Fruit fly (Drosophila melanogaster) whole organism, prepupa: ENCODE measurements around the gene CG16985.
A peak's percentile ranks its signal among the peaks of the same experiment; 100 is the strongest.

ENCODE experiments used
- Blimp-1 ChIP-seq: fragments of 200-800 bp; sonication (Bioruptor generic); optimal IDR thresholded peaks from 3 replicates; lab custom pipeline; 2017; ENCODE audit warnings: missing biosample characterization, missing genetic modification characterization, mild to moderate bottlenecking, moderate library complexity, missing genetic modification reagents
- CG10631 ChIP-seq: fragments of 200-800 bp; sonication (Bioruptor generic); optimal IDR thresholded peaks from 2 replicates; lab custom pipeline; 2016; ENCODE audit warnings: missing biosample characterization, missing genetic modification characterization
- CG10669 ChIP-seq: fragments of 200-800 bp; sonication (Bioruptor generic); optimal IDR thresholded peaks from 3 replicates; lab custom pipeline; 2018; ENCODE audit warnings: missing biosample characterization, mild to moderate bottlenecking, missing genetic modification characterization, moderate library complexity
- CG11294 ChIP-seq: fragments of 200-800 bp; sonication (Bioruptor generic); IDR thresholded peaks from 2 replicates; pipeline ENCODE4 v1.3.6; 2022; ENCODE audit warnings: missing biosample characterization, missing genetic modification characterization
- CG11762 ChIP-seq: fragments of 200-800 bp; sonication (Bioruptor generic); optimal IDR thresholded peaks from 3 replicates; lab custom pipeline; 2016; ENCODE audit warnings: missing biosample characterization, missing genetic modification characterization; ENCODE audit not compliant: insufficient read depth
- CG15336 ChIP-seq: fragments of 200-800 bp; sonication (Bioruptor generic); IDR thresholded peaks from 2 replicates; pipeline ENCODE4 v1.3.6; 2022; ENCODE audit warnings: missing biosample characterization, missing genetic modification characterization
- CG1621 ChIP-seq: fragments of 200-800 bp; sonication (Bioruptor generic); optimal IDR thresholded peaks from 3 replicates; lab custom pipeline; 2018; ENCODE audit warnings: missing biosample characterization, mild to moderate bottlenecking, missing genetic modification characterization
- CG16779 ChIP-seq: fragments of 200-800 bp; sonication (Bioruptor generic); optimal IDR thresholded peaks from 3 replicates; lab custom pipeline; 2017; ENCODE audit warnings: missing biosample characterization, mild to moderate bottlenecking, missing genetic modification characterization
- CG3032 ChIP-seq: fragments of 200-800 bp; optimal IDR thresholded peaks from 2 replicates; lab custom pipeline; 2019; ENCODE audit warnings: missing biosample characterization, mild to moderate bottlenecking, missing genetic modification characterization, moderate library complexity
- CG31627 ChIP-seq: fragments of 200-800 bp; sonication (Bioruptor generic); optimal IDR thresholded peaks from 3 replicates; lab custom pipeline; 2016; ENCODE audit warnings: missing biosample characterization, missing genetic modification characterization
- CG32006 ChIP-seq: fragments of 200-800 bp; sonication (Bioruptor generic); optimal IDR thresholded peaks from 3 replicates; lab custom pipeline; 2017; ENCODE audit warnings: missing biosample characterization, mild to moderate bottlenecking, missing genetic modification characterization
- CG4318 ChIP-seq: fragments of 200-800 bp; sonication (Bioruptor generic); optimal IDR thresholded peaks from 3 replicates; lab custom pipeline; 2017; ENCODE audit warnings: missing biosample characterization, mild to moderate bottlenecking, missing genetic modification characterization
- CG6163 ChIP-seq: fragments of 200-800 bp; sonication (Bioruptor generic); IDR thresholded peaks from 3 replicates; pipeline ENCODE4 v1.3.6; 2022; ENCODE audit warnings: missing biosample characterization, missing genetic modification characterization
- CG6276 ChIP-seq: fragments of 200-800 bp; sonication (Bioruptor generic); optimal IDR thresholded peaks from 2 replicates; lab custom pipeline; 2017; ENCODE audit warnings: missing biosample characterization, mild to moderate bottlenecking, missing genetic modification characterization
- CG6808 ChIP-seq: fragments of 200-800 bp; sonication (Bioruptor generic); optimal IDR thresholded peaks from 3 replicates; lab custom pipeline; 2017; ENCODE audit warnings: missing biosample characterization, missing genetic modification characterization, mild to moderate bottlenecking, moderate library complexity, missing genetic modification reagents
- CG6854 ChIP-seq: fragments of 200-800 bp; sonication (Bioruptor generic); optimal IDR thresholded peaks from 2 replicates; lab custom pipeline; 2017; ENCODE audit warnings: missing biosample characterization, mild to moderate bottlenecking, missing genetic modification characterization
- CG7368 ChIP-seq: fragments of 200-800 bp; sonication (Bioruptor generic); optimal IDR thresholded peaks from 3 replicates; lab custom pipeline; 2016; ENCODE audit warnings: missing biosample characterization, missing genetic modification characterization
- CG8119 ChIP-seq: fragments of 200-800 bp; sonication (Bioruptor generic); IDR thresholded peaks from 3 replicates; pipeline ENCODE4 v1.3.6; 2022; ENCODE audit warnings: missing biosample characterization, missing genetic modification characterization
- CG8632 ChIP-seq: fragments of 200-800 bp; sonication (Bioruptor generic); optimal IDR thresholded peaks from 3 replicates; lab custom pipeline; 2016; ENCODE audit warnings: missing biosample characterization, missing genetic modification characterization
- CG9139 ChIP-seq: fragments of 200-800 bp; sonication (Bioruptor generic); optimal IDR thresholded peaks from 3 replicates; lab custom pipeline; 2017; ENCODE audit warnings: missing biosample characterization, mild to moderate bottlenecking, missing genetic modification characterization
- Eip75B ChIP-seq: fragments of 200-800 bp; sonication (Bioruptor generic); optimal IDR thresholded peaks from 3 replicates; lab custom pipeline; 2016; ENCODE audit warnings: missing biosample characterization, missing genetic modification characterization
- Eip78C ChIP-seq: fragments of 200-800 bp; sonication (Bioruptor generic); peaks from one replicate; lab custom pipeline; 2016; ENCODE audit warnings: missing biosample characterization, missing genetic modification characterization
- Eip93F ChIP-seq: fragments of 200-800 bp; sonication (Bioruptor generic); optimal IDR thresholded peaks from 2 replicates; lab custom pipeline; 2016; ENCODE audit warnings: missing biosample characterization, mild to moderate bottlenecking, missing genetic modification characterization
- Ets21C ChIP-seq: fragments of 200-800 bp; sonication (Bioruptor generic); optimal IDR thresholded peaks from 3 replicates; lab custom pipeline; 2016; ENCODE audit warnings: missing biosample characterization, missing genetic modification characterization
- Ets96B ChIP-seq: fragments of 200-800 bp; optimal IDR thresholded peaks from 2 replicates; lab custom pipeline; 2019; ENCODE audit warnings: missing biosample characterization, mild to moderate bottlenecking, missing genetic modification characterization, moderate library complexity
- Hr39 ChIP-seq: fragments of 200-800 bp; sonication (Bioruptor generic); optimal IDR thresholded peaks from 2 replicates; lab custom pipeline; 2016; ENCODE audit warnings: missing biosample characterization, missing genetic modification characterization
- Hr4 ChIP-seq: fragments of 200-800 bp; sonication (Bioruptor generic); optimal IDR thresholded peaks from 3 replicates; lab custom pipeline; 2016; ENCODE audit warnings: missing biosample characterization, missing genetic modification characterization
- Lpt ChIP-seq: fragments of 200-800 bp; sonication (Bioruptor generic); optimal IDR thresholded peaks from 3 replicates; lab custom pipeline; 2016; ENCODE audit warnings: missing biosample characterization, missing genetic modification characterization
- Met ChIP-seq: fragments of 200-800 bp; sonication (Bioruptor generic); optimal IDR thresholded peaks from 3 replicates; lab custom pipeline; 2016; ENCODE audit warnings: missing biosample characterization, missing genetic modification characterization
- OdsH ChIP-seq: fragments of 200-800 bp; sonication (Bioruptor generic); optimal IDR thresholded peaks from 3 replicates; lab custom pipeline; 2016; ENCODE audit warnings: missing biosample characterization, missing genetic modification characterization
- Smox ChIP-seq: fragments of 200-800 bp; sonication (Bioruptor generic); optimal IDR thresholded peaks from 3 replicates; lab custom pipeline; 2016; ENCODE audit warnings: missing biosample characterization, missing genetic modification characterization
- Sox15 ChIP-seq: fragments of 200-800 bp; sonication (Bioruptor generic); optimal IDR thresholded peaks from 3 replicates; lab custom pipeline; 2016; ENCODE audit warnings: missing biosample characterization, missing genetic modification characterization
- achi ChIP-seq: fragments of 200-800 bp; sonication (Bioruptor generic); optimal IDR thresholded peaks from 3 replicates; lab custom pipeline; 2016; ENCODE audit warnings: missing biosample characterization, missing genetic modification characterization
- cyc ChIP-seq: fragments of 200-800 bp; sonication (Bioruptor generic); optimal IDR thresholded peaks from 3 replicates; lab custom pipeline; 2016; ENCODE audit warnings: missing biosample characterization, missing genetic modification characterization
- dac ChIP-seq: fragments of 200-800 bp; sonication (Bioruptor generic); optimal IDR thresholded peaks from 2 replicates; lab custom pipeline; 2017; ENCODE audit warnings: missing biosample characterization, mild to moderate bottlenecking, missing genetic modification characterization
- dsx ChIP-seq: fragments of 200-800 bp; optimal IDR thresholded peaks from 3 replicates; lab custom pipeline; 2019; ENCODE audit warnings: missing biosample characterization, mild to moderate bottlenecking, missing genetic modification characterization, moderate library complexity; ENCODE audit not compliant: poor library complexity, severe bottlenecking
- eg ChIP-seq: fragments of 200-800 bp; sonication (Bioruptor generic); IDR thresholded peaks from 3 replicates; pipeline ENCODE4 v1.3.6; 2022; ENCODE audit warnings: missing biosample characterization, missing genetic modification characterization
- esn ChIP-seq: fragments of 200-800 bp; sonication (Bioruptor generic); optimal IDR thresholded peaks from 2 replicates; lab custom pipeline; 2016; ENCODE audit warnings: missing biosample characterization, mild to moderate bottlenecking, missing genetic modification characterization, moderate library complexity
- fkh ChIP-seq: fragments of 200-800 bp; sonication (Bioruptor generic); optimal IDR thresholded peaks from 3 replicates; lab custom pipeline; 2017; ENCODE audit warnings: missing biosample characterization, mild to moderate bottlenecking, missing genetic modification characterization, moderate library complexity
- lz ChIP-seq: fragments of 200-800 bp; sonication (Bioruptor generic); optimal IDR thresholded peaks from 3 replicates; lab custom pipeline; 2016; ENCODE audit warnings: missing biosample characterization, missing genetic modification characterization
- net ChIP-seq: fragments of 200-800 bp; sonication (Bioruptor generic); optimal IDR thresholded peaks from 3 replicates; lab custom pipeline; 2016; ENCODE audit warnings: missing biosample characterization, missing genetic modification characterization
- pdm3 ChIP-seq: fragments of 200-800 bp; sonication (Bioruptor generic); optimal IDR thresholded peaks from 3 replicates; lab custom pipeline; 2016; ENCODE audit warnings: missing biosample characterization, missing genetic modification characterization
- spab ChIP-seq: fragments of 200-800 bp; sonication (Bioruptor generic); optimal IDR thresholded peaks from 2 replicates; lab custom pipeline; 2017; ENCODE audit warnings: missing biosample characterization, mild to moderate bottlenecking, missing genetic modification characterization, missing genetic modification reagents
- ss ChIP-seq, 2 experiments: fragments of 200-800 bp; sonication (Bioruptor generic); optimal IDR thresholded peaks; 2 replicates in 1 of 2; 3 replicates in 1 of 2; lab custom pipeline; 2017 to 2018; ENCODE audit warnings: mild to moderate bottlenecking in 2 of 2, missing biosample characterization in 2 of 2, missing genetic modification characterization in 2 of 2, moderate library complexity in 1 of 2
- svp ChIP-seq: fragments of 200-800 bp; sonication (Bioruptor generic); peaks from one replicate; lab custom pipeline; 2016; ENCODE audit warnings: missing biosample characterization, missing genetic modification characterization
- topi ChIP-seq: fragments of 200-800 bp; sonication (Bioruptor generic); optimal IDR thresholded peaks from 3 replicates; lab custom pipeline; 2016; ENCODE audit warnings: missing biosample characterization, missing genetic modification characterization
- vri ChIP-seq: fragments of 200-800 bp; sonication (Bioruptor generic); optimal IDR thresholded peaks from 3 replicates; lab custom pipeline; 2016; ENCODE audit warnings: missing biosample characterization, mild to moderate bottlenecking, missing genetic modification characterization

The CG16985 gene

dm6 chr3L:2575240-2575639 is 23.9 kb upstream of the CG16985 start (continued):
- TF ChIP-seq Hr39 (peak; percentile 6), CG32006 (GFP tag; lab: Kevin White, UChicago) (peak; percentile 63), CG11294 (0 out of 2 replicates have a peak, but pooled peaks have one; percentile 6), CG10669 (GFP tag; lab: Kevin White, UChicago) (peak; percentile 21), Ets21C (GFP tag; lab: Kevin White, UChicago) (no peak), CG1621 (tag; lab: Kevin White, UChicago) (no peak), Hr4 (GFP tag; lab: Kevin White, UChicago) (peak; percentile 64), OdsH (GFP tag; lab: Kevin White, UChicago) (peak; percentile 32), fkh (peak; percentile 17), CG7368 (peak; percentile 44), CG9139 (no peak), Ets96B (peak; percentile 39), Blimp-1 (GFP tag; lab: Kevin White, UChicago) (no peak), CG4318 (GFP tag; lab: Kevin White, UChicago) (peak; percentile 10), dac (GFP tag; lab: Kevin White, UChicago) (no peak), Eip78C (GFP tag; lab: Kevin White, UChicago) (peak; percentile 86), CG3032 (tag; lab: Kevin White, UChicago) (peak; percentile 37), esn (GFP tag; lab: Kevin White, UChicago) (no peak), CG6854 (no peak), svp (GFP tag; lab: Kevin White, UChicago) (peak; percentile 45), dsx (GFP tag; lab: Kevin White, UChicago) (peak; percentile 14), Met (GFP tag; lab: Kevin White, UChicago) (no peak), Eip93F (no peak), CG8119 (peak; percentile 65), lz (GFP tag; lab: Kevin White, UChicago) (peak; percentile 11), topi (GFP tag; lab: Kevin White, UChicago) (peak; percentile 53), eg (peak; percentile 56), pdm3 (GFP tag; lab: Kevin White, UChicago) (peak; percentile 49), net (peak; percentile 39), CG6808 (GFP tag; lab: Kevin White, UChicago) (peak; percentile 19), Eip75B (GFP tag; lab: Kevin White, UChicago) (peak; percentile 29)

DNA sequence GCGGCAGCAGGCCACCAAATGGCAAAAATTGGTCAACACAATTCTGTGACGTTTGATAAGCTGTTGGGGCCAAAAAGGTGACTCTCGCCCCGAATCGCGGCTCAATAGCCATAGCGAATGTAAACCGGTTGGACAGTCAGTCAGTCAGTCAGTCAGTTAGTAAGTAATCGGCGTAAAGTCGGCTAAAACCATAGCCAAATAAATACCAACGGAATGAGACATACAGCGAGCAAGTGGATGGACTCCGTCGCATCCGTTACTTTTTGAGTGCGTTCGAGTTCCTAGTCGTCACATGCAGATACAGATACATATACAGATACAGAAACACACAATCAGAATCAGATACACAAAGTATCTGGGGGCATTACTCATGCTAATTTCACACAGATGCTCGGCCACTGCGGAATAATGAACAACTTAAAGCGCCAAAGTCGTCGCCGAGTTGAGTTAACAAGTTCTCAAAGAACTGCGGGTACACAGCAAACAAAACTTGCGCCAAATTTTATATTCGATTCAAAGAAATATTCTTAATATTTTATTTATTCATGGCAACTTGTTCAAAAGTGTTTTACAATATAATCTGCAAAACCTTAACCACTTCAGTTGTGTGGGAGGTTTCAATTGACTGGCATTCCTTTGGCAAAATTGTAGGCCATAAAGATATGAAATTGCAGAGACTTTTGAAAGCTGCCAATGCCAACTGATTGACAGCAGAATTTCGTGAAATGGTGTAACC is 21.8 kb upstream of the CG16985 start:
- TF ChIP-seq Eip78C (GFP tag; lab: Kevin White, UChicago) (peak; percentile 83), CG11762 (GFP tag; lab: Kevin White, UChicago) (no peak), CG6163 (GFP tag; lab: Robert Waterston, UW) (no peak), vri (GFP tag; lab: Kevin White, UChicago) (peak; percentile 6), CG9139 (no peak), eg (no peak), CG15336 (GFP tag; lab: Robert Waterston, UW) (no peak), svp (GFP tag; lab: Kevin White, UChicago) (no peak), CG6276 (GFP tag; lab: Kevin White, UChicago) (peak; percentile 1), esn (GFP tag; lab: Kevin White, UChicago) (no peak), lz (GFP tag; lab: Kevin White, UChicago) (no peak), ss (GFP tag; optimal IDR thresholded peaks at IDR 0.05; lab: Kevin White, UChicago) (no peak), cyc (GFP tag; lab: Kevin White, UChicago) (no peak), CG7368 (no peak), dsx (GFP tag; lab: Kevin White, UChicago) (peak; percentile 24), CG31627 (GFP tag; lab: Kevin White, UChicago) (no peak), CG16779 (tag; lab: Kevin White, UChicago) (no peak), Blimp-1 (GFP tag; lab: Kevin White, UChicago) (no peak), CG10631 (GFP tag; lab: Kevin White, UChicago) (no peak), Eip75B (GFP tag; lab: Kevin White, UChicago) (no peak), Lpt (GFP tag; lab: Kevin White, UChicago) (no peak), CG11294 (no peak), CG8632 (GFP tag; lab: Kevin White, UChicago) (no peak), Smox (GFP tag; lab: Kevin White, UChicago) (peak; percentile 21), Sox15 (GFP tag; lab: Kevin White, UChicago) (no peak), CG1621 (tag; lab: Kevin White, UChicago) (no peak), topi (GFP tag; lab: Kevin White, UChicago) (peak; percentile 1), CG3032 (tag; lab: Kevin White, UChicago) (no peak), spab (GFP tag; lab: Kevin White, UChicago) (no peak), Ets96B (peak; percentile 1), OdsH (GFP tag; lab: Kevin White, UChicago) (peak; percentile 3), achi (no peak), Hr4 (GFP tag; lab: Kevin White, UChicago) (peak; percentile 15), dac (GFP tag; lab: Kevin White, UChicago) (no peak)
